Worm (Caenorhabditis elegans): ENCODE data around the gene C47A4.3.

DNA sequence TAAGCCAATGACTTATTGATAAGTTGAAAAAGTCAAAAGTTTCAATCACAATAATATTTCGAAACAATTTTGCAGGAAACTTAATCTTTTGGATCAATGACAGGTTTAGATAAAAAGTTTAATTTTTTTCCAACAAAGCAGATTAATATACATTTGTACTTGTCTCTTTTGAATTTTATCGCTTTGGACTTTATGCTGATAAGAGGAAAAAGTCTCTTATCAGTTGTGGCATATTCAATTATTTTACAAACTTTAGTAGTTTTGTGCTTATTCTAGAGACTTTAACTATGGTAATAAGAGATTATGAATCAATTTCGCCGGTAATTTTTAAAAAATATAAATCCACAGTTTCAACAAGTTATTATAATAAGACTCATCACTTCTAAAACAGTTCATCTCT, 14.3 kb downstream of the C47A4.3 start:
- TF ChIP-seq sea-1 (GFP tag; conservative IDR thresholded peaks at IDR 0.05): no peak
- TF ChIP-seq pes-1 (GFP tag; IDR thresholded peaks at IDR 0.05): no peak
- no peak for TF ChIP-seq ets-7 (tag; optimal IDR thresholded peaks at IDR 0.05)
- TF ChIP-seq flt-1 (GFP tag; IDR thresholded peaks at IDR 0.05): no peak
- no peak for TF ChIP-seq ama-1 (optimal IDR thresholded peaks at IDR 0.05)
- no peak for TF ChIP-seq ceh-13 (GFP tag; optimal IDR thresholded peaks at IDR 0.05)
- TF ChIP-seq tbx-11 (GFP tag; IDR thresholded peaks at IDR 0.05): no peak
- TF ChIP-seq tra-4 (tag; optimal IDR thresholded peaks at IDR 0.05): no peak
- no peak for TF ChIP-seq tbx-37 (GFP tag; conservative IDR thresholded peaks at IDR 0.05)
- TF ChIP-seq ceh-36 (tag; optimal IDR thresholded peaks at IDR 0.05): no peak
- no peak for TF ChIP-seq aly-1 (tag; optimal IDR thresholded peaks at IDR 0.05)
- TF ChIP-seq F13C5.2 (tag; optimal IDR thresholded peaks at IDR 0.05): no peak
- no peak for TF ChIP-seq hmg-4 (GFP tag; optimal IDR thresholded peaks at IDR 0.05)
